Worm (Caenorhabditis elegans) whole organism, L1 larva: ENCODE data around the gene ZC53.1.

Experiments
- C04F5.9 ChIP-seq: sonication (generic microtip); optimal IDR thresholded peaks from 2 replicates; lab custom pipeline; 2016; ENCODE audit warnings: missing genetic modification characterization, missing compliant biosample characterization
- C16A3.4 ChIP-seq: fragments of 150-350 bp; optimal IDR thresholded peaks from 2 replicates; lab custom pipeline; 2014; ENCODE audit warnings: missing biosample characterization, missing genetic modification characterization
- Y116A8C.19 ChIP-seq: sonication (generic microtip); optimal IDR thresholded peaks from 2 replicates; lab custom pipeline; 2016; ENCODE audit warnings: missing compliant biosample characterization, missing genetic modification characterization, borderline replicate concordance
- aha-1 ChIP-seq: fragments of 150-350 bp; optimal IDR thresholded peaks from 2 replicates; lab custom pipeline; 2014; ENCODE audit warnings: missing biosample characterization, missing genetic modification characterization
- ama-1 ChIP-seq: fragments of 150-350 bp; optimal IDR thresholded peaks from 2 replicates; lab custom pipeline; 2014
- blmp-1 ChIP-seq: fragments of 150-350 bp; optimal IDR thresholded peaks from 2 replicates; lab custom pipeline; 2014; ENCODE audit warnings: missing biosample characterization, missing genetic modification characterization
- ceh-8 ChIP-seq: fragments of 200-800 bp; sonication (Bioruptor generic); optimal IDR thresholded peaks from 2 replicates; lab custom pipeline; 2018; ENCODE audit warnings: mild to moderate bottlenecking, missing genetic modification characterization, moderate library complexity, missing compliant biosample characterization
- efl-1 ChIP-seq, 4 experiments: fragments of 150-350 bp; optimal IDR thresholded peaks in 3 of 4; peaks in 1 of 4; 1 replicate in 1 of 4; 2 replicates in 3 of 4; lab custom pipeline; 2014; ENCODE audit warnings: missing biosample characterization in 2 of 4, missing genetic modification characterization in 2 of 4, missing genetic modification reagents in 2 of 4
- elt-2 ChIP-seq: sonication (generic microtip); optimal IDR thresholded peaks from 2 replicates; lab custom pipeline; 2016; ENCODE audit warnings: missing genetic modification characterization, mild to moderate bottlenecking, inconsistent platforms, missing compliant biosample characterization, missing genetic modification reagents
- ets-5 ChIP-seq: fragments of 200-800 bp; sonication (Bioruptor generic); IDR thresholded peaks from 2 replicates; pipeline ENCODE4 v1.3.6; 2022; ENCODE audit warnings: missing genetic modification characterization, missing compliant biosample characterization
- fkh-8 ChIP-seq: sonication (generic microtip); optimal IDR thresholded peaks from 2 replicates; lab custom pipeline; 2016; ENCODE audit warnings: mild to moderate bottlenecking, missing genetic modification characterization, missing compliant biosample characterization
- hlh-17 ChIP-seq: fragments of 200-800 bp; sonication (Bioruptor generic); optimal IDR thresholded peaks from 2 replicates; lab custom pipeline; 2018; ENCODE audit warnings: missing genetic modification characterization, mild to moderate bottlenecking, missing compliant biosample characterization, moderate library complexity, borderline replicate concordance
- hlh-4 ChIP-seq: sonication (generic microtip); optimal IDR thresholded peaks from 2 replicates; lab custom pipeline; 2016; ENCODE audit warnings: mild to moderate bottlenecking, missing genetic modification characterization, missing compliant biosample characterization
- hpl-2 ChIP-seq: fragments of 150-350 bp; optimal IDR thresholded peaks from 2 replicates; lab custom pipeline; 2014; ENCODE audit warnings: missing biosample characterization, missing genetic modification reagents, missing genetic modification characterization
- irx-1 ChIP-seq: sonication (generic microtip); optimal IDR thresholded peaks from 2 replicates; lab custom pipeline; 2016; ENCODE audit warnings: missing genetic modification characterization, missing compliant biosample characterization
- jun-1 ChIP-seq: fragments of 150-350 bp; optimal IDR thresholded peaks from 2 replicates; lab custom pipeline; 2014; ENCODE audit warnings: missing biosample characterization, missing genetic modification reagents, missing genetic modification characterization
- lin-15B ChIP-seq: fragments of 150-350 bp; sonication (generic microtip); optimal IDR thresholded peaks from 3 replicates; lab custom pipeline; 2014; ENCODE audit warnings: missing biosample characterization, missing genetic modification characterization
- lin-39 ChIP-seq: fragments of 150-350 bp; optimal IDR thresholded peaks from 2 replicates; lab custom pipeline; 2014; ENCODE audit warnings: missing biosample characterization, missing genetic modification reagents, missing genetic modification characterization
- lir-3 ChIP-seq: sonication (generic microtip); optimal IDR thresholded peaks from 2 replicates; lab custom pipeline; 2016; ENCODE audit warnings: mild to moderate bottlenecking, missing genetic modification characterization, moderate library complexity, missing compliant biosample characterization; ENCODE audit not compliant: poor library complexity
- mab-9 ChIP-seq: fragments of 200-800 bp; sonication (Bioruptor generic); IDR thresholded peaks from 2 replicates; pipeline ENCODE4 v1.3.6; 2022; ENCODE audit warnings: missing genetic modification reagents, missing genetic modification characterization, missing compliant biosample characterization
- nhr-28 ChIP-seq: fragments of 150-350 bp; optimal IDR thresholded peaks from 2 replicates; lab custom pipeline; 2014; ENCODE audit warnings: missing biosample characterization, missing genetic modification characterization
- nhr-47 ChIP-seq: sonication (generic microtip); optimal IDR thresholded peaks from 2 replicates; lab custom pipeline; 2016; ENCODE audit warnings: mild to moderate bottlenecking, missing genetic modification characterization, moderate library complexity, missing compliant biosample characterization
- nhr-71 ChIP-seq: sonication (generic microtip); optimal IDR thresholded peaks from 2 replicates; lab custom pipeline; 2016; ENCODE audit warnings: mild to moderate bottlenecking, missing genetic modification characterization, moderate library complexity, missing compliant biosample characterization
- nhr-76 ChIP-seq: sonication (generic microtip); optimal IDR thresholded peaks from 2 replicates; lab custom pipeline; 2017; ENCODE audit warnings: missing biosample characterization, missing genetic modification characterization
- nhr-84 ChIP-seq: sonication (generic microtip); optimal IDR thresholded peaks from 2 replicates; lab custom pipeline; 2017; ENCODE audit warnings: missing biosample characterization, missing genetic modification characterization
- nhr-90 ChIP-seq: sonication (generic microtip); optimal IDR thresholded peaks from 2 replicates; lab custom pipeline; 2016; ENCODE audit warnings: mild to moderate bottlenecking, missing genetic modification characterization, missing compliant biosample characterization; ENCODE audit not compliant: poor library complexity
- pqm-1 ChIP-seq: sonication (generic microtip); optimal IDR thresholded peaks from 3 replicates; lab custom pipeline; 2017; ENCODE audit warnings: missing biosample characterization, missing genetic modification characterization
- skn-1 ChIP-seq: fragments of 150-350 bp; optimal IDR thresholded peaks from 2 replicates; lab custom pipeline; 2014; ENCODE audit warnings: missing biosample characterization, missing genetic modification characterization
- snpc-4 ChIP-seq: fragments of 150-350 bp; optimal IDR thresholded peaks from 2 replicates; lab custom pipeline; 2014; ENCODE audit warnings: missing biosample characterization, missing genetic modification characterization
- snu-23 ChIP-seq: sonication (generic microtip); optimal IDR thresholded peaks from 2 replicates; lab custom pipeline; 2016; ENCODE audit warnings: missing genetic modification characterization, missing compliant biosample characterization
- sox-4 ChIP-seq: sonication (generic microtip); optimal IDR thresholded peaks from 2 replicates; lab custom pipeline; 2016; ENCODE audit warnings: missing genetic modification characterization, missing compliant biosample characterization
- sptf-1 ChIP-seq: fragments of 150-350 bp; optimal IDR thresholded peaks from 2 replicates; lab custom pipeline; 2014; ENCODE audit warnings: missing biosample characterization, missing genetic modification characterization
- sup-37 ChIP-seq: fragments of 200-800 bp; sonication (Bioruptor generic); optimal IDR thresholded peaks from 2 replicates; lab custom pipeline; 2018; ENCODE audit warnings: mild to moderate bottlenecking, missing genetic modification characterization, missing compliant biosample characterization
- swsn-7 ChIP-seq: sonication (generic microtip); optimal IDR thresholded peaks from 2 replicates; lab custom pipeline; 2016; ENCODE audit warnings: missing genetic modification characterization, missing compliant biosample characterization
- xbp-1 ChIP-seq: sonication (generic microtip); optimal IDR thresholded peaks from 2 replicates; lab custom pipeline; 2016; ENCODE audit warnings: missing genetic modification characterization, missing compliant biosample characterization
- ztf-11 ChIP-seq, 2 experiments: sonication (generic microtip); optimal IDR thresholded peaks; 2 replicates each; lab custom pipeline; 2016 to 2017; ENCODE audit warnings: missing genetic modification characterization in 2 of 2, missing biosample characterization in 1 of 2, missing compliant biosample characterization in 1 of 2
- ztf-4 ChIP-seq: fragments of 150-350 bp; optimal IDR thresholded peaks from 2 replicates; lab custom pipeline; 2014; ENCODE audit warnings: missing biosample characterization, missing genetic modification characterization

ZC53.1 gene

DNA sequence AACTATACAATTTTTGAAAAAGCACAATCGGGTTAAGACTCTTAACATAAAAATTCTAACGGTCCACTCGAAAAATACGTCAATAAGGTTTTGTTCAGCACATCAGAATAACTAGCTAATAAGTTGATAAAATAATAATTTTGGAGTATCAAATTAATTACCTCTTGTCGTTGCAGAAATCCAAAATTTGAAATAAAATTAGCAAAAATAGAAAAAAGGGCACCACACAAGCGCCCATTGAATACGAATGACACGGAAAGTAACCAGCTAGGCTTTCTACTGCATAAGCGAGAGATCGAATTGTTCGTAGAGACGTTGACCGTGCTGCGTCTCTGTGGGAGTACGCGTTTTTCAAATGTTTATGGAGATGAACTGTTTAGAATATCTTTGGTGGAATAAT is 45.9 kb upstream of the ZC53.1 start:
- TF ChIP-seq skn-1 (tag; lab: Kevin White, UChicago) (no peak), nhr-47 (tag; lab: Kevin White, UChicago) (no peak), lin-39 (no peak), nhr-84 (tag; lab: Kevin White, UChicago) (no peak), sox-4 (tag; lab: Kevin White, UChicago) (no peak), lir-3 (tag; lab: Kevin White, UChicago) (no peak), mab-9 (GFP tag; lab: Robert Waterston, UW) (no peak), Y116A8C.19 (tag; lab: Kevin White, UChicago) (no peak), nhr-28 (no peak), ets-5 (no peak), fkh-8 (tag; lab: Kevin White, UChicago) (no peak), hlh-4 (tag; lab: Kevin White, UChicago) (no peak), hlh-17 (GFP tag; lab: Kevin White, UChicago) (no peak), ceh-8 (GFP tag; lab: Kevin White, UChicago) (no peak), aha-1 (tag; lab: Kevin White, UChicago) (no peak)

DNA sequence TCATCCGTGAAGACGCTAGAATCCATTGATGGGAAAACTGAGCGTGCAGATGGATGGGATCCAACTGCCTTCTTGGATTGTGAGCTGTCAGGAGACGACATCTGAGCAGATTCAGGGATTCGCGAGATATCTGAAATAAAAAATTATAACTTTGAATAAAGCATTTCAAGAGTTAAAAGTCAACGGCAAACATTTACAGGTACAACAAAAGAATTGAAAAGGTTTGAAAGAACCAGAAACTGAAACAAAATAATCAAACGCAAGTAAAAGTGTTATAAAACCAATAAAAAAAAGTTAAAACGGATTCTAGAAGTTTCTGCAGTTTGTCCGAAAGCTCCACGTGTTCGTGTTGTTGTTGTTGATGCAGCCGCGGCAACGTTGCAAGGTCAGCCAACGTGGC is 26.7 kb upstream of the ZC53.1 start, which contains the start of gene Y59E1A.4:
Gene Y59E1A.4 (minus strand): TSS at position 101 of the 400 bp plus-strand sequence.
- TF ChIP-seq xbp-1 (tag; lab: Kevin White, UChicago) = no peak
- no peak for TF ChIP-seq ama-1 (lab: Kevin White, UChicago)
- TF ChIP-seq nhr-28 = no peak
- no peak for TF ChIP-seq C04F5.9 (tag; lab: Kevin White, UChicago)
- TF ChIP-seq swsn-7 (tag; lab: Kevin White, UChicago) = no peak
- no peak for TF ChIP-seq nhr-71
- no peak for TF ChIP-seq lin-15B
- no peak for TF ChIP-seq elt-2
- TF ChIP-seq sup-37 = no peak
- no peak for TF ChIP-seq snpc-4
- no peak for TF ChIP-seq sox-4 (tag; lab: Kevin White, UChicago)
- no peak for TF ChIP-seq blmp-1 (tag; lab: Kevin White, UChicago)

DNA sequence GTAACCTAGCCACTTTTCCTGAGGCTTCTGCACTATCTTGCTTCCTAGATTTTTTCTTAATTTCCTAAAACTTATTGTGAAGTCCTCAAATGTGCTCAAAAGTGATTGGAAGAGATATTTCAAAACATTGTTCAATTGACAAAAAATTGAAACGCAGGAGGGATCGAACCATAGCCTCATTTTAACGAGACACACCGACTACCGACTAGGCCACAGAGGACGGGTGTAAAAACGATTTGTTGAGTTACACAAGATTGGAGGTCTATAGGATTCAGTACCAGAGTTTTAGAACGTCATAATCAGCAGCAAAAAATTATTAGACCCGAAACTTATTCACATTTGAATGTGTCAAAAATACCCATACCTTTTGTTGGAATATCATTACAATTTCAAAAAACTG is 26.1 kb upstream of the ZC53.1 start:
- TF ChIP-seq efl-1 (optimal IDR thresholded peaks at IDR 0.05; lab: Kevin White, UChicago) (no peak), efl-1 (GFP tag; optimal IDR thresholded peaks at IDR 0.05 in 1 of 2; lab: Kevin White, UChicago) (peak in 1 of 2 experiments; percentile 70), nhr-84 (tag; lab: Kevin White, UChicago) (no peak)
- TF ChIP-seq, all 84 proteins: peak for 1

DNA sequence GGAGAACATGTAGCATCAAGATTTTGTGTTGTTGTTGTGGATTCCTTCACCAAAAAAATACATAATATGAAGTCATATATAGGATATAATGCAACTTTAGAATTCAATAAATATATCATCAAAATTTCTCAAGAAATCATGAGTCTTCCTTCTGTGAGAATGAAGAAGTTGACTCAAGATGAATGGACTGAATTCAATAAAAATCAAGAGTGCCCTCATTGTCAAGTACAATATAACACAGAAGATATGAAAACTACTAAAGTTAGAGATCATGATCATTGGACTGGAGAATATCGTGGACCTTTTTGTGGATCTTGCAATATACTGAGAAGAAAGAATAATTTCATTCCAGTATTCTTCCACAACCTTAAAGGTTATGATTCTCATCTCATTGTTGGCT is 22.3 kb upstream of the ZC53.1 start:
- no peak for TF ChIP-seq ceh-8 (GFP tag; lab: Kevin White, UChicago)
- no peak for TF ChIP-seq sptf-1 (tag; lab: Kevin White, UChicago)
- no peak for TF ChIP-seq blmp-1 (tag; lab: Kevin White, UChicago)
- no peak for TF ChIP-seq nhr-76
- no peak for TF ChIP-seq ztf-4 (tag; lab: Kevin White, UChicago)
- no peak for TF ChIP-seq hpl-2 (GFP tag; lab: Kevin White, UChicago)
- no peak for TF ChIP-seq jun-1 (tag; lab: Kevin White, UChicago)
- TF ChIP-seq ama-1 (lab: Kevin White, UChicago) = no peak
- TF ChIP-seq snu-23 (GFP tag; lab: Kevin White, UChicago) = no peak
- TF ChIP-seq lin-15B = no peak
- no peak for TF ChIP-seq nhr-90 (tag; lab: Kevin White, UChicago)

DNA sequence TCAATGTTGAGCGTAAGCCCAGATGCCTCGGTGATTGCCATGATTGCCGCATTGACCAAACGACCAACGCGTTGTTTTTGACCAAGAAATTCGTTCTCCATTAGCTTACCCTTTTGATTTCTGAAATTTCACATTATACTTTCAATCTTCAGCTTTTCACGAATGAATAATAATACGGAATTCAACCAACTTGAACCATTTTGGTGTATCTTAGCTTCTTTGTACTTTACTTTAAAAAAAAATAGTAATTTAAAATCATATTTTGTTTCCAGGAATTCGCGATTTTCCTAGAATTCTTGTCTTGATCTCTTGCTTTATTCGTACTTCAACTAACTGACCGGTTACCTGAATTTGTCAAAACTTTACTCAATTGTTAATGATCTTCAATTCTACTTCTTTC is 11.0 kb upstream of the ZC53.1 start, which contains the start of gene ZC53.2:
Gene ZC53.2 (minus strand): TSS at position 101 of the 400 bp plus-strand sequence.
- TF ChIP-seq snpc-4 (no peak), sox-4 (tag; lab: Kevin White, UChicago) (no peak), Y116A8C.19 (tag; lab: Kevin White, UChicago) (no peak), ztf-4 (tag; lab: Kevin White, UChicago) (no peak), irx-1 (tag; lab: Kevin White, UChicago) (no peak), pqm-1 (no peak), sptf-1 (tag; lab: Kevin White, UChicago) (no peak), ztf-11 (tag; optimal IDR thresholded peaks at IDR 0.05; lab: Kevin White, UChicago) (no peak), C16A3.4 (no peak)
